Fruit fly (Drosophila melanogaster): ENCODE results near the gene LManI.

LManI gene

DNA sequence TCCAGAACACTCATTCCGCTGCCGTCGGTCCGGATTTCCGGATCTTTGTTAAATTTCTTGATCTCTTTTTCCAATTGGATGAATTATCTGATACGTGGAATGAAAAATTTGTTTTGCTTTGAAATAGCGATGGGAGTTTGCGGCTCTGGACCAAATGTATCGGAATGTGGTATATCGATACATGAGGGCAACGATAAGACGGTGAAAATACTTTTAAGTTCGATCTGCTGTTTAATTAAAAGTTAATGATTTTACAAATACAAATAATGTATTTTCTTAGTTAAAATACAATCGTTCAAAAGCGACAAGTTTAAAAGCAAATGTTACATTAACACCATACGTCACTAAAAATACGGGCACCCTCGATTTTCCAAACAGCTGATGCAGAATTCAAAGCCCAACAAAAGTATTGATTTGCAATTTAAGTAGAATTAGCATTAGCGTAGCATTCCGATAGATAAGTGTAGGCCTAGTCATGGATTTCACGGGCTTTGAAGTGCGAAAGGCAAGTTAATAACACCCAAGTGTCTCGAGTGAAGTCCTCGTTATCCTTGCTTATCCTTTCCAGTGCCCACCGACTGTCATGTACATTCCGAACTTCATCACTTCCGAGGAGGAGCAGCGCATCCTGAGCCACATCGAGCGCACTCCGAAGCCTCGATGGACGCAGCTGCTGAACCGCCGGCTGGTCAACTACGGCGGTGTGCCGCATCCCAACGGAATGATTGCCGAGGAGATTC is 31.6 kb upstream of the LManI start, which contains the start of the genes Cog4 and CG6144 (continued):
- TF ChIP-seq HmgD (GFP tag; optimal IDR thresholded peaks at IDR 0.05) (no peak), pita (GFP tag; optimal IDR thresholded peaks at IDR 0.05) (no peak), Ptx1 (GFP tag; IDR thresholded peaks at IDR 0.05) (peak; percentile 19; the same call in 1 of the 2 replicates), Nf-YC (tag; optimal IDR thresholded peaks at IDR 0.05) (no peak), Atf6 (GFP tag; IDR thresholded peaks at IDR 0.05) (peak; percentile 66), CG10366 (GFP tag; IDR thresholded peaks at IDR 0.05) (peak; percentile 13; the same call in 1 of the 2 replicates), CG14667 (GFP tag; IDR thresholded peaks at IDR 0.05) (no peak), CG32772 (GFP tag; IDR thresholded peaks at IDR 0.05) (0 out of 2 replicates have a peak, but pooled peaks have one; percentile 12), ranshi (GFP tag; IDR thresholded peaks at IDR 0.05) (peak; percentile 82; the same call in 1 of the 2 replicates), sug (tag; optimal IDR thresholded peaks at IDR 0.05) (no peak), Scr (GFP tag; IDR thresholded peaks at IDR 0.05; ENCODE audit: partially characterized antibody) (peak; percentile 82), CG14441 (GFP tag; IDR thresholded peaks at IDR 0.05) (peak; percentile 19; the same call in 1 of the 2 replicates), Aef1 (GFP tag; IDR thresholded peaks at IDR 0.05) (0 out of 3 replicates have a peak, but pooled peaks have one; percentile 17), CG31388 (GFP tag; optimal IDR thresholded peaks at IDR 0.05) (no peak), lab (GFP tag; optimal IDR thresholded peaks at IDR 0.05) (no peak), luna (GFP tag; optimal IDR thresholded peaks at IDR 0.05) (no peak), zfh2 (GFP tag; optimal IDR thresholded peaks at IDR 0.05) (peak; percentile 6), Bdp1 (GFP tag; optimal IDR thresholded peaks at IDR 0.05) (no peak), MESR4 (GFP tag; optimal IDR thresholded peaks at IDR 0.05) (peak; percentile 31), Ets97D (GFP tag; optimal IDR thresholded peaks at IDR 0.05) (peak; percentile 29), bbx (GFP tag; IDR thresholded peaks at IDR 0.05; ENCODE audit: partially characterized antibody) (peak; percentile 75), sens (GFP tag) (peak; percentile 76), CG2129 (GFP tag; IDR thresholded peaks at IDR 0.05; ENCODE audit: partially characterized antibody) (peak; percentile 63), nmo (GFP tag; optimal IDR thresholded peaks at IDR 0.05) (peak; percentile 83), Ada2b (GFP tag; IDR thresholded peaks at IDR 0.05) (peak; percentile 43; the same call in 1 of the 2 replicates), Xbp1 (GFP tag; optimal IDR thresholded peaks at IDR 0.05) (peak; percentile 37), CG12236 (GFP tag; optimal IDR thresholded peaks at IDR 0.05) (no peak), CG18476 (GFP tag; optimal IDR thresholded peaks at IDR 0.05) (peak; percentile 0), CG12391 (tag; optimal IDR thresholded peaks at IDR 0.05) (peak; percentile 54), pfk (GFP tag; optimal IDR thresholded peaks at IDR 0.05) (no peak), CG2116 (GFP tag; optimal IDR thresholded peaks at IDR 0.05) (peak; percentile 79), Med (GFP tag) (peak; percentile 63), YL-1 (GFP tag; optimal IDR thresholded peaks at IDR 0.05) (peak; percentile 56), Side (GFP tag; optimal IDR thresholded peaks at IDR 0.05) (peak; percentile 33), tup (GFP tag; optimal IDR thresholded peaks at IDR 0.05) (no peak), CG1529 (GFP tag; optimal IDR thresholded peaks at IDR 0.05) (no peak), D19A (tag; optimal IDR thresholded peaks at IDR 0.05) (no peak), amos (GFP tag; IDR thresholded peaks at IDR 0.05; ENCODE audit: partially characterized antibody) (peak; percentile 77), CG17361 (GFP tag; IDR thresholded peaks at IDR 0.05) (no peak), Dbx (GFP tag; IDR thresholded peaks at IDR 0.05) (peak; percentile 68; the same call in 2 of the 3 replicates), tin (GFP tag; optimal IDR thresholded peaks at IDR 0.05) (peak; percentile 2), CG14965 (GFP tag; optimal IDR thresholded peaks at IDR 0.05; ENCODE audit: borderline replicate concordance) (no peak), vnd (GFP tag; IDR thresholded peaks at IDR 0.05; ENCODE audit: partially characterized antibody) (peak; percentile 68), jumu (GFP tag; optimal IDR thresholded peaks at IDR 0.05) (peak; percentile 47), ttk (GFP tag; IDR thresholded peaks at IDR 0.05) (no peak), ato (GFP tag; IDR thresholded peaks at IDR 0.05; ENCODE audit: partially characterized antibody) (peak; percentile 26; the same call in 1 of the 2 replicates), CG17328 (GFP tag; IDR thresholded peaks at IDR 0.05) (no peak), pum (GFP tag; optimal IDR thresholded peaks at IDR 0.05) (peak; percentile 56), insv (GFP tag; optimal IDR thresholded peaks at IDR 0.05) (peak in 1 of 2 experiments; percentile 86)

Data from whole organism, embryonic.